Worm (Caenorhabditis elegans) whole organism, L4 larva: ENCODE data around the gene F40F9.3.

ENCODE experiments used
- attf-4 ChIP-seq: sonication (generic microtip); optimal IDR thresholded peaks from 3 replicates; lab custom pipeline; 2017; ENCODE audit warnings: missing biosample characterization, missing genetic modification characterization
- lsy-2 ChIP-seq, 2 experiments: fragments of 150-350 bp in 1 of 2; sonication (generic microtip) in 1 of 2; optimal IDR thresholded peaks; 2 replicates each; lab custom pipeline; 2014 to 2017; ENCODE audit warnings: missing biosample characterization in 2 of 2, missing genetic modification characterization in 2 of 2

ce11 chrV:9677977-9678376, 37.0 kb upstream of the F40F9.3 start, which contains the start of gene cthd-1:
- TF ChIP-seq lsy-2 (tag; optimal IDR thresholded peaks at IDR 0.05; lab: Kevin White, UChicago), result no peak
- no peak for TF ChIP-seq attf-4
